Fruit fly (Drosophila melanogaster) whole organism, prepupa: ENCODE data around the gene CG15353.

Experiments used
- CG10631 ChIP-seq: fragments of 200-800 bp; sonication (Bioruptor generic); optimal IDR thresholded peaks from 2 replicates; lab custom pipeline; 2016; ENCODE audit warnings: missing biosample characterization, missing genetic modification characterization
- CG4318 ChIP-seq: fragments of 200-800 bp; sonication (Bioruptor generic); optimal IDR thresholded peaks from 3 replicates; lab custom pipeline; 2017; ENCODE audit warnings: missing biosample characterization, mild to moderate bottlenecking, missing genetic modification characterization
- CG9139 ChIP-seq: fragments of 200-800 bp; sonication (Bioruptor generic); optimal IDR thresholded peaks from 3 replicates; lab custom pipeline; 2017; ENCODE audit warnings: missing biosample characterization, mild to moderate bottlenecking, missing genetic modification characterization
- Sox14 ChIP-seq: fragments of 200-800 bp; sonication (Bioruptor generic); optimal IDR thresholded peaks from 3 replicates; lab custom pipeline; 2016; ENCODE audit warnings: missing biosample characterization, missing genetic modification characterization
- esn ChIP-seq: fragments of 200-800 bp; sonication (Bioruptor generic); optimal IDR thresholded peaks from 2 replicates; lab custom pipeline; 2016; ENCODE audit warnings: missing biosample characterization, mild to moderate bottlenecking, missing genetic modification characterization, moderate library complexity
- fkh ChIP-seq: fragments of 200-800 bp; sonication (Bioruptor generic); optimal IDR thresholded peaks from 3 replicates; lab custom pipeline; 2017; ENCODE audit warnings: missing biosample characterization, mild to moderate bottlenecking, missing genetic modification characterization, moderate library complexity
- salr ChIP-seq, 2 experiments: fragments of 200-800 bp; sonication (Bioruptor generic); optimal IDR thresholded peaks; 3 replicates each; lab custom pipeline; 2016 to 2018; ENCODE audit warnings: missing biosample characterization in 2 of 2, missing genetic modification characterization in 2 of 2, mild to moderate bottlenecking in 1 of 2

- TF ChIP-seq esn, result no peak
- TF ChIP-seq Sox14 (GFP tag; lab: Kevin White, UChicago), result no peak
- TF ChIP-seq CG10631 (GFP tag; lab: Kevin White, UChicago), result no peak
- TF ChIP-seq salr (GFP tag; optimal IDR thresholded peaks at IDR 0.05; lab: Kevin White, UChicago), result no peak
- TF ChIP-seq CG9139 (GFP tag; lab: Kevin White, UChicago), result no peak
- no peak for TF ChIP-seq CG4318
- TF ChIP-seq fkh, result peak; percentile 25
Measured at dm6 chr2L:2035941-2036340, 28.9 kb upstream of the CG15353 start, which contains the start of gene CG42296.
